Worm (Caenorhabditis elegans): ENCODE data around the gene T23G4.2.

DNA sequence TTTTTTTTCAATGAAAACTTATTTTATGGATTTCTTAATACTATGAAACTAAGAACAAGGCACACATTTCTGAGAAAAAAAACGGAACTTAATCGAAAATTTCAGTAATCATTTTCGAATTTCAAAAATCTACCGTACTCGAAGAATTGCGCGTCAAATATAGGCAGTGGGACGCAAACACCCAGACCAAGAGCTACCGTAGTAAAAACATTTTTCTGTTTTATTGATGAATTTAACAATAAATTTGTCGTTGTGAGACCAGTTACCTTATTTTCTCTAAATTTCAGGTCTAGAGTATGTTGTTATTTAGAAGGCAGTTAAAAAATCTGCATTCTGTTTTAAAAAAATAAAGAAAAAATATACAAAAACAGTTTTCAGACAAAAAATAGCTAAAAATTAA lies 1.7 kb downstream of the T23G4.2 start:
- no peak for TF ChIP-seq unc-62 (GFP tag; optimal IDR thresholded peaks at IDR 0.05)
- no peak for TF ChIP-seq lin-13 (GFP tag; optimal IDR thresholded peaks at IDR 0.05)
- TF ChIP-seq ceh-8 (GFP tag; optimal IDR thresholded peaks at IDR 0.05), result no peak
- no peak for TF ChIP-seq Y116A8C.19 (tag; optimal IDR thresholded peaks at IDR 0.05; ENCODE audit: borderline replicate concordance)
- no peak for TF ChIP-seq lin-14 (GFP tag; optimal IDR thresholded peaks at IDR 0.05)
- TF ChIP-seq isw-1 (GFP tag; IDR thresholded peaks at IDR 0.05), result no peak
- TF ChIP-seq ces-1 (GFP tag; optimal IDR thresholded peaks at IDR 0.05), result no peak
- TF ChIP-seq nhr-12 (tag; optimal IDR thresholded peaks at IDR 0.05), result no peak
- no peak for TF ChIP-seq jun-1 (tag; optimal IDR thresholded peaks at IDR 0.05)

All from whole organism, L1 larva.